Worm (Caenorhabditis elegans): ENCODE data around the gene str-5.
A peak's percentile ranks its signal among the peaks of the same experiment; 100 is the strongest.
"Not testable (repeated sequence)": the region's sequence is repeated elsewhere in the genome, so short reads cannot be mapped to it uniquely, and the experiment has no call there.

Gene str-5

ce11 chrV:15748343-15748742, 4.7 kb upstream of the str-5 start, which contains the start of gene T23D5.8:
Gene T23D5.8 (minus strand): TSS chrV:15748443.
- TF ChIP-seq tab-1, flt-1, ztf-29 (GFP tag; IDR thresholded peaks at IDR 0.05): not testable (repeated sequence)

ce11 chrV:15750130-15750529, 2.9 kb upstream of the str-5 start, which contains the start of gene str-6:
Gene str-6 (minus strand): TSS chrV:15750230.
- TF ChIP-seq klf-2 (GFP tag; conservative IDR thresholded peaks at IDR 0.05) (no peak), ref-1 (GFP tag; conservative IDR thresholded peaks at IDR 0.05) (no peak), ztf-29 (GFP tag; IDR thresholded peaks at IDR 0.05) (no peak), tab-1 (GFP tag; IDR thresholded peaks at IDR 0.05) (no peak), flt-1 (GFP tag; IDR thresholded peaks at IDR 0.05) (no peak), cog-1 (tag; optimal IDR thresholded peaks at IDR 0.05) (no peak), med-1 (GFP tag; optimal IDR thresholded peaks at IDR 0.05; ENCODE audit: insufficient read depth) (no peak)

DNA sequence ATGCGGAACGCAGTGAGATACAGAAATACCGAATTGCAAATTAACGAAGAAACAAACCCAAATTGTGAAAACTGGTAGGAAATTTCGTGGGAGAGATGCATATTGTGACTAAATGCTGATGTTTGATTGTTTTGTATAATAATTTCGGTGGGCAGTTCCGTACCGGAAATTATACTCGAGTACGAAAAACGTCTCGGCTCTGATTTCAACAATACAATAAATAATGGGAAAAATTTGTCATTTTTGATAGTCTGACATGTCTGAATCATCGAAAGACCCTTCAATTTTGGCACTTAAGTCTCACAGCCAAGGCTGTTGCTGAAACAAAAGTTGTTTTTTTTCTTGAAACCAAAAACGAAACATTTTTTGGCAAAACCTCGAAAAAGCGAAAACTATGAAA, 992 bp upstream of the str-5 start, which contains the start of gene str-43:
str-43 (minus strand) TSS at position 101 of the 400 bp plus-strand sequence.
- TF ChIP-seq klf-2 (GFP tag; conservative IDR thresholded peaks at IDR 0.05): no peak
- no peak for TF ChIP-seq tab-1 (GFP tag; IDR thresholded peaks at IDR 0.05)

DNA sequence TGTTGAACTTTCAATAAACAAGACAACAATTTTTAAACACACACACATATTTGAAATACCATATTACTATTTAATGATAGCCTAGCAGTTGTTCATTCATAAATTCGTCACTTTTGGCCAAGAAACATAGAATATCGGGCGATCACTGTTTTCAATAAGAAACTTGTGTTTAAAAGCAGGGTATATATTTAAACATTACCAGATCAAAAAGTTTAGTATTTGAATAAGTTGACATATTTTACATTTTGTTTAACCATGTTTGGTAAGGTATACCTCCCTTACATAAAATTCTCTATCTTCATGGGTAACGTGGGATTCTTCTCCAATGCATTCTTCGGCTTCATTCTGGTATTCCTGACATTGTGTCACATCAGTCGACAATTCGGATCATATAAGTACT, 1.7 kb downstream of the str-5 start, which contains the start of gene str-8:
str-8 (plus strand) TSS at position 301 of the 400 bp plus-strand sequence.
- TF ChIP-seq klf-2 (GFP tag; conservative IDR thresholded peaks at IDR 0.05); cog-1 (tag; optimal IDR thresholded peaks at IDR 0.05); ztf-23 (GFP tag; IDR thresholded peaks at IDR 0.05): not testable (repeated sequence)

ce11 chrV:15757645-15758044, 4.6 kb downstream of the str-5 start:
- TF ChIP-seq flt-1 (GFP tag; IDR thresholded peaks at IDR 0.05) (no peak), ztf-23 (GFP tag; IDR thresholded peaks at IDR 0.05) (no peak), ztf-29 (GFP tag; IDR thresholded peaks at IDR 0.05) (no peak), ref-1 (GFP tag; conservative IDR thresholded peaks at IDR 0.05) (no peak), tab-1 (GFP tag; IDR thresholded peaks at IDR 0.05) (no peak), med-1 (GFP tag; optimal IDR thresholded peaks at IDR 0.05; ENCODE audit: insufficient read depth) (no peak), klf-2 (GFP tag; conservative IDR thresholded peaks at IDR 0.05) (no peak), cog-1 (tag; optimal IDR thresholded peaks at IDR 0.05) (no peak)

- TF ChIP-seq cog-1 (tag; optimal IDR thresholded peaks at IDR 0.05): no peak
- TF ChIP-seq med-1 (GFP tag; optimal IDR thresholded peaks at IDR 0.05; ENCODE audit: insufficient read depth): no peak
- no peak for TF ChIP-seq flt-1 (GFP tag; IDR thresholded peaks at IDR 0.05)
- TF ChIP-seq T22C8.4 (GFP tag; IDR thresholded peaks at IDR 0.05): no peak
- no peak for TF ChIP-seq ztf-29 (GFP tag; IDR thresholded peaks at IDR 0.05)
- TF ChIP-seq tab-1 (GFP tag; IDR thresholded peaks at IDR 0.05): no peak
- TF ChIP-seq klf-2 (GFP tag; conservative IDR thresholded peaks at IDR 0.05): no peak
- TF ChIP-seq ref-1 (GFP tag; conservative IDR thresholded peaks at IDR 0.05): no peak
- no peak for TF ChIP-seq ztf-23 (GFP tag; IDR thresholded peaks at IDR 0.05)
Observed at ce11 chrV:15758449-15758848, 5.4 kb downstream of the str-5 start, which contains the start of gene str-9. Gene str-9 (plus strand): TSS chrV:15758749.

DNA sequence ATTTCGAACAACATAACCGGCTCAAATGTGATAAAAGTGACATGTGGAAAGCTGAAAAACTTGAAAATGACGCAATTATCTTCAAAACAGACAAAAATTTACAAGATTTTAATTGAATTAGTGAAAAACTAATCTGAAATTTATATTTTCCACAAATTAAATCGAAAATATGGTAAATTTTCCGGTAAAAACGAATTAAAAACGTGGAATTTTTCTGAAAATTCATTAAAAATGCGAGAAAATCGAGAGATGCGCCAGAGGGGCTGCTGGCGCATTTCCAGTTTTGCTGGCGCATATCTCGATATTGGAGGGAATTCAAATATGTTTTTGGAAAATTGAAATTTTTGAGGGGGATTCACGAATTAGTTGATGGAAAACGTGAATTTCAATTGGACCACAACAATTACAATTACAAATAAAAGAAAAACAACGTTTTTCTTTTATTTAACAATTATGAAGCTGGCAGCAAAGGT, 13.1 kb downstream of the str-5 start, which contains the start of the genes haf-3 and F57A10.2:
haf-3 (minus strand) TSS at position 51 of the 473 bp plus-strand sequence.
F57A10.2 (plus strand) TSS at position 454 of the 473 bp plus-strand sequence.
- TF ChIP-seq ztf-23 (GFP tag; IDR thresholded peaks at IDR 0.05) (0 out of 2 replicates have a peak, but pooled peaks have one; percentile 53), med-1 (GFP tag; optimal IDR thresholded peaks at IDR 0.05; ENCODE audit: insufficient read depth) (no peak), cog-1 (tag; optimal IDR thresholded peaks at IDR 0.05) (peak; percentile 38), ztf-29 (GFP tag; IDR thresholded peaks at IDR 0.05) (no peak), klf-2 (GFP tag; conservative IDR thresholded peaks at IDR 0.05) (0 out of 2 replicates have a peak, but pooled peaks have one; percentile 54), ref-1 (GFP tag; conservative IDR thresholded peaks at IDR 0.05) (no peak), tab-1 (GFP tag; IDR thresholded peaks at IDR 0.05) (no peak), flt-1 (GFP tag; IDR thresholded peaks at IDR 0.05) (peak; percentile 67; the same call in 1 of the 2 replicates), T22C8.4 (GFP tag; IDR thresholded peaks at IDR 0.05) (no peak)

DNA sequence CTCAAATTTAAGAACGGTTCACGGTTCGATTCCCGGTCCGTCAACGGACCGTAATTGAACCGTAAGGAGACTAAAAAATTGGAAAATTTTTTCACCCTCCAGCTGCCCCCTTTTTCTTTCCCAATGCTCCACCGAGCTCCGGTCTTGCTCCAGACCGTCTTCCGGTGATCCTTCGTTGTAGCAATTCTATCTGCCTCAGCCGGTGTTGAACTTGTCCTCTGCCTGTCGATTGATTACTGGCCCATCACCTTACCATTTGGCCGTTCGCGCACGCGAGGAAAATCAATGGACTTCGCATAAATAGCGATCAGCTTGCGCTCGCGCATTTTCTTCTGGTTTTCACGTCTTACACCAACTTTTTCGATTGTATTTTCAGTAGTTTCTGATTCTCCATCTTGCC, 14.3 kb downstream of the str-5 start:
- TF ChIP-seq ztf-23 (GFP tag; IDR thresholded peaks at IDR 0.05) (0 out of 2 replicates have a peak, but pooled peaks have one; percentile 57), ref-1 (GFP tag; conservative IDR thresholded peaks at IDR 0.05) (0 out of 2 replicates have a peak, but pooled peaks have one; percentile 11), flt-1 (GFP tag; IDR thresholded peaks at IDR 0.05) (peak; percentile 39; the same call in 1 of the 2 replicates), tab-1 (GFP tag; IDR thresholded peaks at IDR 0.05) (peak; percentile 75), T22C8.4 (GFP tag; IDR thresholded peaks at IDR 0.05) (peak; percentile 22; the same call in 1 of the 2 replicates)

DNA sequence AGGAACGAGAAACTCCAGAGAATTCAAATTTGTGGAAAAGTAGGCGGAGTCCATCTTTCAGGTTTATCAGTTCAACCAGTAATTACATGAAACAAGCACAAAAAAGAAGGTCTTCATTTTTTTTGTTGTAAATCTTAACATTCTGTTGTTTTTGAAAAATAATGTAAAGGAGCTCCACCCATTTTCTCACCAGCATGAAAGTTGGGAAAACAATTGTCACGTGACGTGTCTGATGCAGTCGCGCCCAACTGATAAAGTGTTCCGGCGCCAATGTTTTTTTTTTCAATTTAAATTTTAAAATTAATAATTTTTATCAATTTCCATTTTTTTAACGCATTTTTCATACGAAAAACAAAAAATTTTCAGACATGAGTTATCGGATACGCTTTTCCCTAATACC, 16.0 kb downstream of the str-5 start, which contains the start of gene F57A10.4:
F57A10.4 (plus strand) TSS at position 367 of the 400 bp plus-strand sequence.
- TF ChIP-seq ztf-23 (GFP tag; IDR thresholded peaks at IDR 0.05): no peak
- TF ChIP-seq T22C8.4 (GFP tag; IDR thresholded peaks at IDR 0.05): no peak

DNA sequence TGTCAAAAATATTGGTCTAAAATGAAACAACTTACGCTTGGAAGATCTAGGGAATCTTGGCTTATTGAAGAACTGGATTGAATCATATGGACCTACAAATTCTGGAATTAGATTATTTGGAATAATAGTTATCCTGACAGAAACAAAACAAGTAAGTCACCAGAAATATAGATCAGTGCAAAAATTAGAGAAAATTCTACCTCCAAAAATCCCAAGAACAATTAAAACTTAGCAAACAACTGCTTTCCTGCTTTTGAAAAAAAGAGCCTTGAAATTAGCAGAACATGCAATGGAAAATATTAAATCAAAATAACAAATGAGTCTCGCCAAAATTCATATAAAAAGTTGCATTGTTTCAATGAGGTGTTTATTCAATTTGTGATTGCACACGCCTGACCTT, 20.1 kb downstream of the str-5 start, which contains the start of gene nhr-60:
nhr-60 (minus strand) TSS at position 101 of the 400 bp plus-strand sequence.
- TF ChIP-seq klf-2 (GFP tag; conservative IDR thresholded peaks at IDR 0.05) (no peak), ztf-29 (GFP tag; IDR thresholded peaks at IDR 0.05) (no peak), flt-1 (GFP tag; IDR thresholded peaks at IDR 0.05) (no peak), med-1 (GFP tag; optimal IDR thresholded peaks at IDR 0.05; ENCODE audit: insufficient read depth) (no peak), ztf-23 (GFP tag; IDR thresholded peaks at IDR 0.05) (no peak), cog-1 (tag; optimal IDR thresholded peaks at IDR 0.05) (no peak), T22C8.4 (GFP tag; IDR thresholded peaks at IDR 0.05) (no peak)

All from whole organism, midembryonic.